Fruit fly (Drosophila melanogaster) whole organism, embryonic: ENCODE results near the gene Gcna.

Source experiments
- Ada2b ChIP-seq: fragments of 200-800 bp; sonication (Bioruptor generic); IDR thresholded peaks from 2 replicates; pipeline ENCODE4 v1.3.6; 2022; ENCODE audit warnings: missing biosample characterization, missing genetic modification characterization
- CG10654 ChIP-seq: fragments of 200-800 bp; sonication (Bioruptor generic); optimal IDR thresholded peaks from 2 replicates; lab custom pipeline; 2016; ENCODE audit warnings: missing biosample characterization, missing genetic modification characterization
- CG11456 ChIP-seq: fragments of 200-800 bp; sonication (Bioruptor generic); IDR thresholded peaks from 3 replicates; pipeline ENCODE4 v1.3.6; 2022; ENCODE audit warnings: missing biosample characterization, missing genetic modification characterization
- CG12219 ChIP-seq: fragments of 200-800 bp; sonication (Bioruptor generic); optimal IDR thresholded peaks from 3 replicates; lab custom pipeline; 2018; ENCODE audit warnings: missing biosample characterization, mild to moderate bottlenecking, missing genetic modification characterization
- CG13123 ChIP-seq: fragments of 200-800 bp; sonication (Bioruptor generic); optimal IDR thresholded peaks from 2 replicates; lab custom pipeline; 2016; ENCODE audit warnings: missing biosample characterization, missing genetic modification characterization
- CG16779 ChIP-seq: fragments of 200-800 bp; sonication (Bioruptor generic); IDR thresholded peaks from 2 replicates; pipeline ENCODE4 v1.3.6; 2022; ENCODE audit warnings: missing biosample characterization, missing genetic modification characterization
- CG17385 ChIP-seq: fragments of 200-800 bp; sonication (Bioruptor generic); optimal IDR thresholded peaks from 3 replicates; lab custom pipeline; 2018; ENCODE audit warnings: missing biosample characterization, mild to moderate bottlenecking, missing genetic modification characterization
- CG18262 ChIP-seq: fragments of 200-800 bp; optimal IDR thresholded peaks from 3 replicates; lab custom pipeline; 2019; ENCODE audit warnings: missing biosample characterization, mild to moderate bottlenecking, missing genetic modification characterization, moderate library complexity
- CG31365 ChIP-seq: fragments of 200-800 bp; sonication (Bioruptor generic); optimal IDR thresholded peaks from 2 replicates; lab custom pipeline; 2018; ENCODE audit warnings: missing biosample characterization, mild to moderate bottlenecking, missing genetic modification characterization
- CG32767 ChIP-seq: fragments of 200-800 bp; sonication (Bioruptor generic); IDR thresholded peaks from 2 replicates; pipeline ENCODE4 v1.3.6; 2022; ENCODE audit warnings: missing biosample characterization, missing genetic modification characterization
- CG3407 ChIP-seq: fragments of 200-800 bp; sonication (Bioruptor generic); optimal IDR thresholded peaks from 2 replicates; lab custom pipeline; 2018; ENCODE audit warnings: missing biosample characterization, mild to moderate bottlenecking, missing genetic modification characterization
- CG4360 ChIP-seq: fragments of 200-800 bp; sonication (Bioruptor generic); IDR thresholded peaks from 2 replicates; pipeline ENCODE4 v1.3.6; 2022; ENCODE audit warnings: missing biosample characterization, missing genetic modification characterization
- CG5245 ChIP-seq: fragments of 200-800 bp; sonication (Bioruptor generic); optimal IDR thresholded peaks from 3 replicates; lab custom pipeline; 2016; ENCODE audit warnings: missing biosample characterization, missing genetic modification characterization
- CG6175 ChIP-seq: fragments of 200-800 bp; sonication (Bioruptor generic); IDR thresholded peaks from 3 replicates; pipeline ENCODE4 v1.3.6; 2022; ENCODE audit warnings: missing biosample characterization, missing genetic modification characterization
- CG8089 ChIP-seq: fragments of 200-800 bp; sonication (Bioruptor generic); optimal IDR thresholded peaks from 3 replicates; lab custom pipeline; 2016; ENCODE audit warnings: missing biosample characterization, missing genetic modification characterization
- CG9609 ChIP-seq: fragments of 200-800 bp; sonication (Bioruptor generic); optimal IDR thresholded peaks from 3 replicates; lab custom pipeline; 2016; ENCODE audit warnings: missing biosample characterization, missing genetic modification characterization
- Dll ChIP-seq: fragments of 200-800 bp; sonication (Bioruptor generic); IDR thresholded peaks from 4 replicates; pipeline ENCODE4 v1.3.6; 2022; ENCODE audit warnings: missing biosample characterization, missing genetic modification characterization; ENCODE audit not compliant: partially characterized antibody
- Doc2 ChIP-seq: fragments of 200-800 bp; sonication (Bioruptor generic); IDR thresholded peaks from 2 replicates; pipeline ENCODE4 v1.3.6; 2022; ENCODE audit warnings: missing biosample characterization, missing genetic modification characterization
- Dref ChIP-seq: fragments of 200-800 bp; sonication (Bioruptor generic); IDR thresholded peaks from 2 replicates; pipeline ENCODE4 v1.3.6; 2022; ENCODE audit warnings: missing biosample characterization, missing genetic modification characterization
- Elba2 ChIP-seq: fragments of 200-800 bp; sonication (Bioruptor generic); optimal IDR thresholded peaks from 3 replicates; lab custom pipeline; 2016; ENCODE audit warnings: missing biosample characterization, missing genetic modification characterization
- Ets65A ChIP-seq: fragments of 200-800 bp; sonication (Bioruptor generic); peaks from one replicate; lab custom pipeline; 2016; ENCODE audit warnings: missing biosample characterization, missing genetic modification characterization
- Gug ChIP-seq: fragments of 200-800 bp; sonication (Bioruptor generic); IDR thresholded peaks from 4 replicates; pipeline ENCODE4 v1.3.6; 2022; ENCODE audit warnings: missing biosample characterization, missing genetic modification characterization
- H2.0 ChIP-seq: fragments of 200-800 bp; sonication (Bioruptor generic); IDR thresholded peaks from 2 replicates; pipeline ENCODE4 v1.3.6; 2022; ENCODE audit warnings: missing biosample characterization, missing genetic modification characterization
- HLH3B ChIP-seq: fragments of 200-800 bp; sonication (Bioruptor generic); IDR thresholded peaks from 2 replicates; pipeline ENCODE4 v1.3.6; 2022; ENCODE audit warnings: missing biosample characterization, missing genetic modification characterization
- Mad ChIP-seq: fragments of 200-800 bp; sonication (Bioruptor generic); optimal IDR thresholded peaks from 2 replicates; lab custom pipeline; 2016; ENCODE audit warnings: missing biosample characterization, missing genetic modification characterization
- Med ChIP-seq: fragments of 200-800 bp; sonication (Bioruptor generic); peaks from one replicate; lab custom pipeline; 2016; ENCODE audit warnings: missing biosample characterization, missing genetic modification characterization, mild to moderate bottlenecking, inconsistent platforms, moderate library complexity
- NC2α ChIP-seq: fragments of 200-800 bp; sonication (Bioruptor generic); optimal IDR thresholded peaks from 2 replicates; lab custom pipeline; 2016; ENCODE audit warnings: missing biosample characterization, missing genetic modification characterization
- Ptx1 ChIP-seq: fragments of 200-800 bp; sonication (Bioruptor generic); IDR thresholded peaks from 2 replicates; pipeline ENCODE4 v1.3.6; 2022; ENCODE audit warnings: missing biosample characterization, missing genetic modification characterization
- Ravus ChIP-seq: fragments of 200-800 bp; sonication (Bioruptor generic); IDR thresholded peaks from 2 replicates; pipeline ENCODE4 v1.3.6; 2022; ENCODE audit warnings: missing biosample characterization, missing genetic modification characterization
- Rx ChIP-seq: fragments of 200-800 bp; sonication (Bioruptor generic); IDR thresholded peaks from 2 replicates; pipeline ENCODE4 v1.3.6; 2022; ENCODE audit warnings: missing biosample characterization, missing genetic modification characterization
- Sox100B ChIP-seq: fragments of 200-800 bp; sonication (Bioruptor generic); optimal IDR thresholded peaks from 3 replicates; lab custom pipeline; 2018; ENCODE audit warnings: missing biosample characterization, mild to moderate bottlenecking, missing genetic modification characterization
- Usf ChIP-seq: fragments of 200-800 bp; sonication (Bioruptor generic); optimal IDR thresholded peaks from 2 replicates; lab custom pipeline; 2017; ENCODE audit warnings: missing genotype, missing biosample characterization, missing genetic modification characterization
- ara ChIP-seq: fragments of 200-800 bp; sonication (Bioruptor generic); IDR thresholded peaks from 2 replicates; pipeline ENCODE4 v1.3.6; 2022; ENCODE audit warnings: missing biosample characterization, missing genetic modification characterization
- bab2 ChIP-seq: fragments of 200-800 bp; sonication (Bioruptor generic); optimal IDR thresholded peaks from 2 replicates; lab custom pipeline; 2016; ENCODE audit warnings: missing biosample characterization, missing genetic modification characterization
- chm ChIP-seq: fragments of 200-800 bp; sonication (Bioruptor generic); IDR thresholded peaks from 2 replicates; pipeline ENCODE4 v1.3.6; 2022; ENCODE audit warnings: missing biosample characterization, missing genetic modification characterization
- crol ChIP-seq: fragments of 200-800 bp; sonication (Bioruptor generic); IDR thresholded peaks from 2 replicates; pipeline ENCODE4 v1.3.6; 2022; ENCODE audit warnings: missing biosample characterization, missing genetic modification characterization
- danr ChIP-seq: fragments of 200-800 bp; sonication (Bioruptor generic); IDR thresholded peaks from 2 replicates; pipeline ENCODE4 v1.3.6; 2022; ENCODE audit warnings: missing biosample characterization, missing genetic modification characterization
- dm ChIP-seq: fragments of 200-800 bp; sonication (Bioruptor generic); optimal IDR thresholded peaks from 3 replicates; lab custom pipeline; 2016; ENCODE audit warnings: missing biosample characterization, missing genetic modification characterization
- dmrt99B ChIP-seq: fragments of 200-800 bp; sonication (Bioruptor generic); optimal IDR thresholded peaks from 2 replicates; lab custom pipeline; 2018; ENCODE audit warnings: missing biosample characterization, mild to moderate bottlenecking, missing genetic modification characterization, moderate library complexity
- en ChIP-seq: fragments of 200-800 bp; sonication (Bioruptor generic); optimal IDR thresholded peaks from 2 replicates; lab custom pipeline; 2016; ENCODE audit warnings: missing biosample characterization, missing genetic modification characterization
- eyg ChIP-seq: fragments of 200-800 bp; sonication (Bioruptor generic); optimal IDR thresholded peaks from 3 replicates; lab custom pipeline; 2016; ENCODE audit warnings: missing biosample characterization, missing genetic modification characterization
- jumu ChIP-seq: fragments of 200-800 bp; sonication (Bioruptor generic); optimal IDR thresholded peaks from 3 replicates; lab custom pipeline; 2016; ENCODE audit warnings: missing biosample characterization, missing genetic modification characterization
- nau ChIP-seq: fragments of 200-800 bp; sonication (Bioruptor generic); optimal IDR thresholded peaks from 3 replicates; lab custom pipeline; 2017; ENCODE audit warnings: missing biosample characterization, mild to moderate bottlenecking, missing genetic modification characterization, missing genetic modification reagents
- pan ChIP-seq, 4 experiments: fragments of >200 bp in 3 of 4; fragments of 200-800 bp in 1 of 4; sonication (Bioruptor generic) in 1 of 4; optimal IDR thresholded peaks in 3 of 4; IDR thresholded peaks in 1 of 4; 2 replicates each; pipeline versions ENCODE4 v1.3.6 to Lab custom; 2017 to 2022; ENCODE audit warnings: missing biosample characterization in 2 of 4, missing genetic modification characterization in 2 of 4, mixed read lengths in 1 of 4
- ranshi ChIP-seq: fragments of 200-800 bp; sonication (Bioruptor generic); IDR thresholded peaks from 2 replicates; pipeline ENCODE4 v1.3.6; 2022; ENCODE audit warnings: missing biosample characterization, missing genetic modification characterization
- row ChIP-seq: fragments of 200-800 bp; sonication (Bioruptor generic); IDR thresholded peaks from 3 replicates; pipeline ENCODE4 v1.3.6; 2022; ENCODE audit warnings: missing biosample characterization, missing genetic modification characterization
- run ChIP-seq: fragments of 200-800 bp; sonication (Bioruptor generic); optimal IDR thresholded peaks from 3 replicates; lab custom pipeline; 2018; ENCODE audit warnings: missing biosample characterization, mild to moderate bottlenecking, missing genetic modification characterization
- slp2 ChIP-seq: fragments of 200-800 bp; sonication (Bioruptor generic); optimal IDR thresholded peaks from 2 replicates; lab custom pipeline; 2016; ENCODE audit warnings: missing biosample characterization, missing genetic modification characterization
- tio ChIP-seq: fragments of 200-800 bp; sonication (Bioruptor generic); optimal IDR thresholded peaks from 2 replicates; lab custom pipeline; 2017; ENCODE audit warnings: missing biosample characterization, missing genetic modification characterization, inconsistent platforms
- vvl ChIP-seq: fragments of 200-800 bp; sonication (Bioruptor generic); IDR thresholded peaks from 2 replicates; pipeline ENCODE4 v1.3.6; 2022; ENCODE audit warnings: missing biosample characterization, missing genetic modification characterization
- zen2 ChIP-seq: fragments of 200-800 bp; sonication (Bioruptor generic); IDR thresholded peaks from 3 replicates; pipeline ENCODE4 v1.3.6; 2022; ENCODE audit warnings: missing biosample characterization, missing genetic modification characterization; ENCODE audit not compliant: partially characterized antibody

The Gcna gene

DNA sequence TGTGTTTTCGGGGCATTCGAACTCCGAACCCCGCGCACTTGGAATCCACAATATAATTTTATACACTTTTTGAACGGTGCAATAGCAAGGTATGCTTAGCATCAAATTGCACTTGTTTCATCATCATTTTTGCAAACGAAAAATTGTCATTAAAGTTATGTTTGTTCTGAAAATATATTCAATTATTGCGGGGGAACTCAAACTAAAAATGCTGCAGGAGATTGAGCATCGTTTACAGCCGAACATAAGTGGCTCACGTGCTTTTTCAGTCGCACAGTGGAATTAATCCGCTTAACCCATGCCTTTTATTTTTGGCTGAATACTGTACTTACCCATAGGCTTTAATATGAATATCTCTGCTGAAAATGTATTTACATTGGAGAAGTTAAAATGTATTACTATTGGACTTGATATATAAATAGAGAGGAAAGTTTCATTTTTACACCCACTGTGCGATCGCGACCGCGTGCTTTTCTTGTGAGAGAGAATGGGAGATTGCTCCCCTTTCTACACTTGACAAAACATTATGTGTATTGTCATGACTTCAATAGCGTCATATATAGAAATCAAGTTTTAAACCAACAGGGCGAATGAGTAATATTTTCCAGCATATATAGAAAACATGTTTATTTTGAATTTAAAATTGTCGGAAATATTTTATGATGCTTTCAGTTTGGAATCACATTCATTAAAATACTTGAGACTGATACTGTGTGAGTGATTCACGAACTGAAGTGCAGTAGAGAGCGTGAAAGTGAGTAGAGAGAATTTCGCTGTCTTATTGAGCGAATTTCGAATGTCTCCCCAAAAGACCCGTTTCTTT is 35.0 kb downstream of the Gcna start (continued):
- TF ChIP-seq Ets65A (GFP tag; lab: Kevin White, UChicago) (peak; percentile 99), run (tag; lab: Kevin White, UChicago) (peak; percentile 92), row (peak; percentile 98), Elba2 (no peak), bab2 (GFP tag; lab: Kevin White, UChicago) (peak; percentile 94), dm (GFP tag; lab: Kevin White, UChicago) (peak; percentile 97), zen2 (GFP tag; lab: Robert Waterston, UW) (no peak), H2.0 (GFP tag; lab: Robert Waterston, UW) (peak; percentile 97), Dref (GFP tag; lab: Robert Waterston, UW) (peak; percentile 40; the same call in 1 of the 2 replicates), Doc2 (GFP tag; lab: Robert Waterston, UW) (peak; percentile 74), CG10654 (GFP tag; lab: Kevin White, UChicago) (peak; percentile 91), Sox100B (peak; percentile 96), danr (GFP tag; lab: Robert Waterston, UW) (peak; percentile 94), CG3407 (GFP tag; lab: Kevin White, UChicago) (peak; percentile 88), HLH3B (GFP tag; lab: Robert Waterston, UW) (peak; percentile 98), CG8089 (GFP tag; lab: Kevin White, UChicago) (peak; percentile 89), CG11456 (GFP tag; lab: Robert Waterston, UW) (peak; percentile 98), chm (peak; percentile 97), CG17385 (peak; percentile 91), NC2α (GFP tag; lab: Kevin White, UChicago) (peak; percentile 86), CG5245 (GFP tag; lab: Kevin White, UChicago) (peak; percentile 86), en (GFP tag; lab: Kevin White, UChicago) (peak; percentile 90), CG12219 (GFP tag; lab: Kevin White, UChicago) (peak; percentile 96), eyg (GFP tag; lab: Kevin White, UChicago) (peak; percentile 93), pan (optimal IDR thresholded peaks at IDR 0.05; lab: Kevin White, UChicago) (no peak), pan (GFP tag; optimal IDR thresholded peaks at IDR 0.05 in 1 of 2, IDR thresholded peaks at IDR 0.05 in 1 of 2) (peak in 1 of 2 experiments; percentile 98), Dll (GFP tag; lab: Robert Waterston, UW) (0 out of 4 replicates have a peak, but pooled peaks have one; percentile 18), CG4360 (peak; percentile 77), Mad (GFP tag; lab: Kevin White, UChicago) (peak; percentile 92), CG32767 (GFP tag; lab: Robert Waterston, UW) (peak; percentile 95), ranshi (GFP tag; lab: Robert Waterston, UW) (peak; percentile 98), CG6175 (GFP tag; lab: Robert Waterston, UW) (peak; percentile 94)

DNA sequence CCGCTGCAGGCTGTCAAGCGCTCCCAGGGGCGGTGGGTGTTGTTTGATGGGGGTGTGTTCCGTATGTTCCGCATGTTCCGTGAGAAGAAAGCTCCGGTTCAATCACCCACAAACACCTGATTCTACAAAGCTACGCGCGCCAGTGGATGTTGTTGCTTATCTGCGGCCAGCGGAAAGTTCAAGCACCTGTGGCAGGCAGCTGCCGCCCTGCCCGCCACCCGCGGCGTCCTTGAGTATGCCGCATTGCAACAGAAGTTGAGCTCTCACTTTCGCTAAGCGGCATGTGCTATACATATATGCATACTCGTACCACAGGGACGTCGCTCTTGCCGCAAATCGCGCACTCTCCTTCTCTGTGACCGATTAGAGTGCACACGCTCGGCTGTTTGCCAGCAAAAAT is 37.5 kb downstream of the Gcna start:
- TF ChIP-seq nau (GFP tag; lab: Kevin White, UChicago), result no peak
- 0 out of 2 replicates have a peak, but pooled peaks have one; percentile 37 for TF ChIP-seq crol (GFP tag; lab: Robert Waterston, UW)
- TF ChIP-seq CG9609 (GFP tag; lab: Kevin White, UChicago), result no peak
- TF ChIP-seq Gug (GFP tag; lab: Robert Waterston, UW), result no peak
- TF ChIP-seq ara, result no peak
- TF ChIP-seq Usf (GFP tag; lab: Kevin White, UChicago), result no peak
- no peak for TF ChIP-seq vvl
- no peak for TF ChIP-seq CG31365 (tag; lab: Kevin White, UChicago)
- TF ChIP-seq CG13123, result no peak
- TF ChIP-seq Rx (GFP tag; lab: Robert Waterston, UW), result no peak
- TF ChIP-seq Med (GFP tag; lab: Kevin White, UChicago), result peak; percentile 34
- no peak for TF ChIP-seq Ravus (GFP tag; lab: Robert Waterston, UW)
- TF ChIP-seq tio (GFP tag; lab: Kevin White, UChicago), result no peak
- no peak for TF ChIP-seq CG18262
- no peak for TF ChIP-seq dmrt99B (tag; lab: Kevin White, UChicago)
- TF ChIP-seq jumu, result no peak
- no peak for TF ChIP-seq Ada2b (GFP tag; lab: Robert Waterston, UW)
- TF ChIP-seq CG16779 (GFP tag; lab: Robert Waterston, UW), result no peak
- no peak for TF ChIP-seq slp2
- TF ChIP-seq Ptx1 (GFP tag; lab: Robert Waterston, UW), result no peak
- TF ChIP-seq CG6175 (GFP tag; lab: Robert Waterston, UW), result peak; percentile 54; the same call in 1 of the 3 replicates
